Fruit fly (Drosophila melanogaster): Measurements from ENCODE around the gene cher.
A peak's percentile ranks its signal among the peaks of the same experiment; 100 is the strongest.

The cher gene

dm6 chr3R:17042838-17043569 is 82.2 kb downstream of the cher start, which contains the start of the genes bdwf and Patr-1:
bdwf (minus strand) TSS chr3R:17043136.
Patr-1 (plus strand) TSS chr3R:17043564.
- TF ChIP-seq CG5204 (GFP tag; optimal IDR thresholded peaks at IDR 0.05), result peak; percentile 50
- no peak for TF ChIP-seq CG12768 (GFP tag; optimal IDR thresholded peaks at IDR 0.05)
- TF ChIP-seq CG11617 (GFP tag; optimal IDR thresholded peaks at IDR 0.05), result peak; percentile 38
- TF ChIP-seq CG33017 (tag; optimal IDR thresholded peaks at IDR 0.05), result no peak
- no peak for TF ChIP-seq Clk (GFP tag; optimal IDR thresholded peaks at IDR 0.05)
- TF ChIP-seq CG1620 (GFP tag; optimal IDR thresholded peaks at IDR 0.05), result peak; percentile 41
- peak; percentile 31 for TF ChIP-seq pad (GFP tag; optimal IDR thresholded peaks at IDR 0.05)
- no peak for TF ChIP-seq cic (GFP tag; optimal IDR thresholded peaks at IDR 0.05)
- peak; percentile 95 for TF ChIP-seq tj (GFP tag; optimal IDR thresholded peaks at IDR 0.05)
- no peak for TF ChIP-seq CG7101 (tag; optimal IDR thresholded peaks at IDR 0.05)
- TF ChIP-seq toe (GFP tag; optimal IDR thresholded peaks at IDR 0.05), result no peak
- TF ChIP-seq Hr96 (GFP tag; optimal IDR thresholded peaks at IDR 0.05), result no peak
- no peak for TF ChIP-seq cnc (optimal IDR thresholded peaks at IDR 0.05)
- no peak for TF ChIP-seq ovo (GFP tag; optimal IDR thresholded peaks at IDR 0.05)
- peak; percentile 2 for TF ChIP-seq CG14711 (tag; optimal IDR thresholded peaks at IDR 0.05)
- no peak for TF ChIP-seq bab1 (GFP tag; optimal IDR thresholded peaks at IDR 0.05)
- peak; percentile 38 for TF ChIP-seq kay (GFP tag; ENCODE audit: borderline replicate concordance)
- TF ChIP-seq Crg-1 (GFP tag; optimal IDR thresholded peaks at IDR 0.05), result peak; percentile 11
- TF ChIP-seq Mnt (GFP tag; optimal IDR thresholded peaks at IDR 0.05), result peak; percentile 17
- TF ChIP-seq CG7045 (GFP tag; optimal IDR thresholded peaks at IDR 0.05), result no peak

All from whole organism, adult.